Worm (Caenorhabditis elegans) whole organism, young adult: ENCODE data around the gene M03F8.1.

ENCODE experiments used
- B0019.2 ChIP-seq: fragments of 200-800 bp; sonication (Bioruptor generic); conservative IDR thresholded peaks from 2 replicates; pipeline ENCODE4 v1.3.6; 2022; ENCODE audit warnings: missing genetic modification reagents, missing genetic modification characterization, missing compliant biosample characterization
- B0035.1 ChIP-seq: sonication (generic microtip); optimal IDR thresholded peaks from 2 replicates; lab custom pipeline; 2016; ENCODE audit warnings: missing genetic modification characterization, mild to moderate bottlenecking, missing compliant biosample characterization, missing genotype, missing genetic modification reagents
- F33H1.4 ChIP-seq: fragments of 200-800 bp; sonication (Bioruptor generic); IDR thresholded peaks from 2 replicates; pipeline ENCODE4 v1.3.6; 2022; ENCODE audit warnings: missing genetic modification reagents, missing genetic modification characterization, missing compliant biosample characterization
- K11D2.4 ChIP-seq: fragments of 200-800 bp; sonication (Bioruptor generic); IDR thresholded peaks from 2 replicates; pipeline ENCODE4 v1.3.6; 2022; ENCODE audit warnings: missing genetic modification reagents, missing genetic modification characterization, missing compliant biosample characterization
- K12H6.12 ChIP-seq: fragments of 200-800 bp; sonication (Bioruptor generic); optimal IDR thresholded peaks from 2 replicates; lab custom pipeline; 2018; ENCODE audit warnings: mild to moderate bottlenecking, missing genetic modification characterization, missing compliant biosample characterization
- T07F8.4 ChIP-seq: sonication (generic microtip); optimal IDR thresholded peaks from 2 replicates; lab custom pipeline; 2016; ENCODE audit warnings: mild to moderate bottlenecking, missing genetic modification characterization, moderate library complexity, missing compliant biosample characterization
- T26A5.8 ChIP-seq: sonication (generic microtip); optimal IDR thresholded peaks from 2 replicates; lab custom pipeline; 2016; ENCODE audit warnings: missing genetic modification characterization, missing compliant biosample characterization
- Y53F4B.3 ChIP-seq: fragments of 200-800 bp; sonication (Bioruptor generic); IDR thresholded peaks from 2 replicates; pipeline ENCODE4 v1.3.6; 2022; ENCODE audit warnings: missing genetic modification reagents, missing genetic modification characterization, missing compliant biosample characterization
- Y53G8AR.9 ChIP-seq: fragments of 200-800 bp; sonication (Bioruptor generic); conservative IDR thresholded peaks from 2 replicates; pipeline ENCODE4 v1.3.6; 2022; ENCODE audit warnings: missing genetic modification reagents, missing genetic modification characterization, missing compliant biosample characterization
- Y95B8A.8 ChIP-seq: fragments of 200-800 bp; sonication (Bioruptor generic); IDR thresholded peaks from 2 replicates; pipeline ENCODE4 v1.3.6; 2022; ENCODE audit warnings: missing genetic modification reagents, missing genetic modification characterization, missing compliant biosample characterization
- akir-1 ChIP-seq: fragments of 200-800 bp; sonication (Bioruptor generic); optimal IDR thresholded peaks from 2 replicates; lab custom pipeline; 2018; ENCODE audit warnings: mild to moderate bottlenecking, missing genetic modification characterization, moderate library complexity, missing compliant biosample characterization
- ama-1 ChIP-seq, 3 experiments: fragments of 150-350 bp in 1 of 3; sonication (generic microtip) in 2 of 3; optimal IDR thresholded peaks; 2 replicates each; lab custom pipeline; 2014 to 2018; ENCODE audit warnings: missing biosample characterization in 2 of 3, missing genetic modification characterization in 2 of 3, missing genetic modification reagents in 2 of 3
- aptf-2 ChIP-seq: fragments of 200-800 bp; sonication (Bioruptor generic); conservative IDR thresholded peaks from 2 replicates; pipeline ENCODE4 v1.3.6; 2022; ENCODE audit warnings: missing genetic modification reagents, missing genetic modification characterization, missing compliant biosample characterization
- aptf-3 ChIP-seq: fragments of 200-800 bp; sonication (Bioruptor generic); IDR thresholded peaks from 2 replicates; pipeline ENCODE4 v1.3.6; 2022; ENCODE audit warnings: missing genetic modification characterization, missing compliant biosample characterization
- attf-3 ChIP-seq: fragments of 200-800 bp; sonication (Bioruptor generic); conservative IDR thresholded peaks from 2 replicates; pipeline ENCODE4 v1.3.6; 2022; ENCODE audit warnings: missing genetic modification reagents, missing genetic modification characterization, missing compliant biosample characterization
- ccch-3 ChIP-seq: fragments of 200-800 bp; sonication (Bioruptor generic); optimal IDR thresholded peaks from 2 replicates; lab custom pipeline; 2018; ENCODE audit warnings: mild to moderate bottlenecking, missing genetic modification characterization, missing compliant biosample characterization
- cebp-1 ChIP-seq, 2 experiments: fragments of 200-800 bp in 1 of 2; sonication (Bioruptor generic) in 1 of 2; sonication (generic microtip) in 1 of 2; IDR thresholded peaks in 1 of 2; optimal IDR thresholded peaks in 1 of 2; 2 replicates each; pipeline versions ENCODE4 v1.3.6 to Lab custom; 2017 to 2022; ENCODE audit warnings: missing compliant biosample characterization in 2 of 2, missing genetic modification characterization in 2 of 2, mild to moderate bottlenecking in 1 of 2, missing genetic modification reagents in 1 of 2, moderate library complexity in 1 of 2
- cebp-2 ChIP-seq: fragments of 200-800 bp; sonication (Bioruptor generic); IDR thresholded peaks from 2 replicates; pipeline ENCODE4 v1.3.6; 2022; ENCODE audit warnings: missing genetic modification characterization, missing compliant biosample characterization
- ceh-100 ChIP-seq: fragments of 200-800 bp; sonication (Bioruptor generic); IDR thresholded peaks from 2 replicates; pipeline ENCODE4 v1.3.6; 2022; ENCODE audit warnings: missing genetic modification reagents, missing genetic modification characterization, missing compliant biosample characterization
- ceh-91 ChIP-seq: fragments of 200-800 bp; sonication (Bioruptor generic); IDR thresholded peaks from 2 replicates; pipeline ENCODE4 v1.3.6; 2022; ENCODE audit warnings: missing genetic modification reagents, missing genetic modification characterization, missing compliant biosample characterization
- efl-1 ChIP-seq: fragments of 150-350 bp; optimal IDR thresholded peaks from 2 replicates; lab custom pipeline; 2014; ENCODE audit warnings: missing biosample characterization, missing genetic modification reagents, missing genetic modification characterization
- egl-18 ChIP-seq: fragments of 200-800 bp; sonication (Bioruptor generic); IDR thresholded peaks from 2 replicates; pipeline ENCODE4 v1.3.6; 2022; ENCODE audit warnings: missing genetic modification reagents, missing genetic modification characterization, missing compliant biosample characterization
- ets-4 ChIP-seq: fragments of 200-800 bp; sonication (Bioruptor generic); optimal IDR thresholded peaks from 2 replicates; lab custom pipeline; 2018; ENCODE audit warnings: mild to moderate bottlenecking, missing genetic modification characterization, missing compliant biosample characterization
- gei-17 ChIP-seq: fragments of 200-800 bp; sonication (Bioruptor generic); optimal IDR thresholded peaks from 2 replicates; lab custom pipeline; 2018; ENCODE audit warnings: mild to moderate bottlenecking, missing genetic modification characterization, missing compliant biosample characterization
- him-1 ChIP-seq: sonication (generic microtip); optimal IDR thresholded peaks from 2 replicates; lab custom pipeline; 2016; ENCODE audit warnings: missing genotype, missing genetic modification reagents, missing genetic modification characterization, missing compliant biosample characterization
- hsf-1 ChIP-seq: fragments of 200-800 bp; sonication (Bioruptor generic); IDR thresholded peaks from 2 replicates; pipeline ENCODE4 v1.3.6; 2022; ENCODE audit warnings: missing genetic modification reagents, missing genetic modification characterization, missing compliant biosample characterization
- lag-1 ChIP-seq: fragments of 200-800 bp; sonication (Bioruptor generic); IDR thresholded peaks from 2 replicates; pipeline ENCODE4 v1.3.6; 2022; ENCODE audit warnings: missing genetic modification reagents, missing genetic modification characterization, missing compliant biosample characterization
- lsl-1 ChIP-seq: fragments of 200-800 bp; sonication (Bioruptor generic); optimal IDR thresholded peaks from 2 replicates; lab custom pipeline; 2018; ENCODE audit warnings: mild to moderate bottlenecking, missing genetic modification characterization, moderate library complexity, missing compliant biosample characterization
- mel-28 ChIP-seq: sonication (generic microtip); optimal IDR thresholded peaks from 2 replicates; lab custom pipeline; 2016; ENCODE audit warnings: borderline replicate concordance, mild to moderate bottlenecking, missing genetic modification characterization, missing compliant biosample characterization
- mxl-1 ChIP-seq: sonication (generic microtip); optimal IDR thresholded peaks from 2 replicates; lab custom pipeline; 2016; ENCODE audit warnings: missing genetic modification characterization, missing compliant biosample characterization
- nhr-80 ChIP-seq: sonication (generic microtip); optimal IDR thresholded peaks from 2 replicates; lab custom pipeline; 2016; ENCODE audit warnings: missing genetic modification characterization, missing compliant biosample characterization
- nhr-90 ChIP-seq: sonication (generic microtip); optimal IDR thresholded peaks from 2 replicates; lab custom pipeline; 2016; ENCODE audit warnings: missing genotype, mild to moderate bottlenecking, missing genetic modification characterization, missing compliant biosample characterization
- pha-4 ChIP-seq: fragments of 150-350 bp; sonication (generic microtip); optimal IDR thresholded peaks from 2 replicates; lab custom pipeline; 2014; ENCODE audit warnings: missing biosample characterization, missing genetic modification reagents, missing genetic modification characterization
- snpc-1.1 ChIP-seq: sonication (generic microtip); optimal IDR thresholded peaks from 2 replicates; lab custom pipeline; 2017; ENCODE audit warnings: missing genetic modification characterization, mild to moderate bottlenecking, missing compliant biosample characterization, antibody characterized with exemption, moderate library complexity, missing genotype, missing genetic modification reagents; ENCODE audit not compliant: insufficient read depth
- tbp1 ChIP-seq: fragments of 200-800 bp; sonication (Bioruptor generic); optimal IDR thresholded peaks from 2 replicates; lab custom pipeline; 2018; ENCODE audit warnings: mild to moderate bottlenecking, missing genetic modification characterization, missing compliant biosample characterization
- zfh-2 ChIP-seq: fragments of 200-800 bp; sonication (Bioruptor generic); conservative IDR thresholded peaks from 2 replicates; pipeline ENCODE4 v1.3.6; 2022; ENCODE audit warnings: missing genetic modification reagents, missing genetic modification characterization, missing compliant biosample characterization
- ztf-18 ChIP-seq: sonication (generic microtip); optimal IDR thresholded peaks from 2 replicates; lab custom pipeline; 2016; ENCODE audit warnings: missing genotype, mild to moderate bottlenecking, missing genetic modification characterization, missing compliant biosample characterization
- ztf-25 ChIP-seq: fragments of 200-800 bp; sonication (Bioruptor generic); IDR thresholded peaks from 2 replicates; pipeline ENCODE4 v1.3.6; 2022; ENCODE audit warnings: missing genetic modification reagents, missing genetic modification characterization, missing compliant biosample characterization
- ztf-26 ChIP-seq: sonication (generic microtip); optimal IDR thresholded peaks from 2 replicates; lab custom pipeline; 2017; ENCODE audit warnings: missing genetic modification characterization, missing compliant biosample characterization
- ztf-6 ChIP-seq: fragments of 200-800 bp; sonication (Bioruptor generic); IDR thresholded peaks from 2 replicates; pipeline ENCODE4 v1.3.6; 2022; ENCODE audit warnings: missing genetic modification reagents, missing genetic modification characterization, missing compliant biosample characterization

M03F8.1 gene

ce11 chrV:5951133-5951532, at the start of gene M03F8.1:
M03F8.1 (plus strand) TSS chrV:5951433.
- no peak for TF ChIP-seq akir-1 (GFP tag; lab: Kevin White, UChicago)
- TF ChIP-seq T07F8.4 (tag; lab: Kevin White, UChicago) = no peak
- no peak for TF ChIP-seq mxl-1 (tag; lab: Kevin White, UChicago)
- TF ChIP-seq ztf-26 = no peak
- no peak for TF ChIP-seq attf-3
- TF ChIP-seq nhr-80 (tag; lab: Kevin White, UChicago) = no peak
- no peak for TF ChIP-seq T26A5.8 (tag; lab: Kevin White, UChicago)
- TF ChIP-seq ztf-25 = no peak
- TF ChIP-seq ztf-18 = no peak
- TF ChIP-seq snpc-1.1 (tag; lab: Kevin White, UChicago) = no peak
- TF ChIP-seq aptf-2 (GFP tag; lab: Robert Waterston, UW) = no peak

ce11 chrV:5901833-5902232, 49.4 kb upstream of the M03F8.1 start, which contains the start of gene C04E6.5:
C04E6.5 (plus strand) TSS chrV:5902133.
- no peak for TF ChIP-seq ets-4 (GFP tag; lab: Kevin White, UChicago)

ce11 chrV:5906252-5906651, 45.0 kb upstream of the M03F8.1 start, which contains the start of gene srd-15:
srd-15 (minus strand) TSS chrV:5906352.
- TF ChIP-seq Y95B8A.8 (GFP tag; lab: Robert Waterston, UW) = no peak
- TF ChIP-seq nhr-80 (tag; lab: Kevin White, UChicago) = no peak
- no peak for TF ChIP-seq ceh-91 (GFP tag; lab: Robert Waterston, UW)
- no peak for TF ChIP-seq gei-17 (GFP tag; lab: Kevin White, UChicago)
- no peak for TF ChIP-seq B0019.2 (GFP tag; lab: Robert Waterston, UW)
- TF ChIP-seq hsf-1 (GFP tag; lab: Robert Waterston, UW) = no peak
- TF ChIP-seq nhr-90 (tag; lab: Kevin White, UChicago) = no peak
- no peak for TF ChIP-seq ztf-6
- TF ChIP-seq ccch-3 (GFP tag; lab: Kevin White, UChicago) = no peak
- TF ChIP-seq mxl-1 (tag; lab: Kevin White, UChicago) = no peak
- no peak for TF ChIP-seq egl-18 (GFP tag; lab: Robert Waterston, UW)
- TF ChIP-seq efl-1 (GFP tag; lab: Kevin White, UChicago) = no peak
- TF ChIP-seq K11D2.4 = no peak
- TF ChIP-seq pha-4 (tag; lab: Kevin White, UChicago) = no peak
- TF ChIP-seq ztf-26 = no peak
- no peak for TF ChIP-seq B0035.1 (tag; lab: Kevin White, UChicago)
- no peak for TF ChIP-seq Y53F4B.3 (GFP tag; lab: Robert Waterston, UW)
- no peak for TF ChIP-seq mel-28 (tag; lab: Kevin White, UChicago)
- no peak for TF ChIP-seq aptf-3 (GFP tag; lab: Robert Waterston, UW)
- TF ChIP-seq, all 124 proteins: peak for 0

DNA sequence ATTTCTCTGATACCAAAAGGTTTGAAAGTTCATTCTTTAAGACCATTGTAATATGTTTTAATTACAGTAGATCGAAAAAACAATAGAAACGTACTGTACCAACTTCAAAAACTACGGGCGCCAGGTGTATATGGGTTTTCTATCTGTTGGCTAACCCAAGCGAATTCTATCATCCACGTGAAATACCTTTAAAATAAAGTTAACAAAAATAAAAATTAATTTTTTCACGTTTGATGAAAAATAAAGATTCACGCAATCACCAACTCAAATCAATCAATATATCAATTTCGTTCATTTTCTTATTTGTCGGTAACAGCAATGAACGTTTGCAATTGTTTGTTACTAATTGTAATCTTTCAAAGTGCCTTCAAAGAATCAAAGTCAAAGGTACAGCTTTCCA, 44.1 kb upstream of the M03F8.1 start, which contains the start of gene C04E6.4:
TSS of gene C04E6.4 (plus strand) at position 301 of the 400 bp plus-strand sequence.
- no peak for TF ChIP-seq snpc-1.1 (tag; lab: Kevin White, UChicago)
- no peak for TF ChIP-seq K12H6.12 (tag; lab: Kevin White, UChicago)
- TF ChIP-seq F33H1.4 = no peak
- TF ChIP-seq cebp-2 (GFP tag; lab: Robert Waterston, UW) = no peak
- TF ChIP-seq tbp1 (GFP tag; lab: Kevin White, UChicago) = no peak
- no peak for TF ChIP-seq lag-1 (GFP tag; lab: Robert Waterston, UW)
- no peak for TF ChIP-seq ceh-100 (GFP tag; lab: Robert Waterston, UW)
- TF ChIP-seq ama-1 (optimal IDR thresholded peaks at IDR 0.05; lab: Kevin White, UChicago) = no peak
- TF ChIP-seq ama-1 (GFP tag; optimal IDR thresholded peaks at IDR 0.05; lab: Kevin White, UChicago) = no peak
- TF ChIP-seq ztf-18 = no peak
- TF ChIP-seq zfh-2 (GFP tag; lab: Robert Waterston, UW) = no peak
- TF ChIP-seq cebp-1 (GFP tag; IDR thresholded peaks at IDR 0.05; lab: Robert Waterston, UW) = no peak
- no peak for TF ChIP-seq cebp-1 (tag; optimal IDR thresholded peaks at IDR 0.05; lab: Kevin White, UChicago)
- TF ChIP-seq him-1 (tag; lab: Kevin White, UChicago) = no peak
- TF ChIP-seq Y53G8AR.9 (GFP tag; lab: Robert Waterston, UW) = no peak
- TF ChIP-seq lsl-1 (GFP tag; lab: Kevin White, UChicago) = no peak
- TF ChIP-seq egl-18 (GFP tag; lab: Robert Waterston, UW) = no peak
